Worm (Caenorhabditis elegans) whole organism, young adult: ENCODE data around the gene srd-21.

ENCODE experiments used
- B0336.3 ChIP-seq: fragments of 200-800 bp; sonication (Bioruptor generic); IDR thresholded peaks from 2 replicates; pipeline ENCODE4 v1.3.6; 2022; ENCODE audit warnings: missing genetic modification characterization, missing compliant biosample characterization
- Y53G8AR.9 ChIP-seq: fragments of 200-800 bp; sonication (Bioruptor generic); conservative IDR thresholded peaks from 2 replicates; pipeline ENCODE4 v1.3.6; 2022; ENCODE audit warnings: missing genetic modification reagents, missing genetic modification characterization, missing compliant biosample characterization
- bed-2 ChIP-seq: fragments of 200-800 bp; sonication (Bioruptor generic); IDR thresholded peaks from 2 replicates; pipeline ENCODE4 v1.3.6; 2022; ENCODE audit warnings: missing genetic modification reagents, missing genetic modification characterization, missing compliant biosample characterization
- lsl-1 ChIP-seq: fragments of 200-800 bp; sonication (Bioruptor generic); optimal IDR thresholded peaks from 2 replicates; lab custom pipeline; 2018; ENCODE audit warnings: mild to moderate bottlenecking, missing genetic modification characterization, moderate library complexity, missing compliant biosample characterization
- rcor-1 ChIP-seq: fragments of 200-800 bp; sonication (Bioruptor generic); IDR thresholded peaks from 2 replicates; pipeline ENCODE4 v1.3.6; 2022; ENCODE audit warnings: missing genetic modification reagents, missing genetic modification characterization, missing compliant biosample characterization
- snpc-3.4 ChIP-seq: sonication (generic microtip); optimal IDR thresholded peaks from 2 replicates; lab custom pipeline; 2017; ENCODE audit warnings: missing genetic modification characterization, mild to moderate bottlenecking, missing compliant biosample characterization, antibody characterized with exemption, moderate library complexity, missing genotype, missing genetic modification reagents
- snpc-4 ChIP-seq, 5 experiments: fragments of 150-350 bp in 1 of 5; sonication (generic microtip) in 4 of 5; optimal IDR thresholded peaks; 2 replicates each; lab custom pipeline; 2014 to 2018; ENCODE audit warnings: missing genetic modification characterization in 5 of 5, missing biosample characterization in 3 of 5, antibody characterized with exemption in 2 of 5, mild to moderate bottlenecking in 2 of 5, missing compliant biosample characterization in 2 of 5, missing genotype in 2 of 5, moderate library complexity in 2 of 5, missing genetic modification reagents in 1 of 5
- unc-62 ChIP-seq: fragments of 150-350 bp; optimal IDR thresholded peaks from 2 replicates; lab custom pipeline; 2014; ENCODE audit warnings: missing biosample characterization, missing genetic modification reagents, missing genetic modification characterization
- ztf-26 ChIP-seq: sonication (generic microtip); optimal IDR thresholded peaks from 2 replicates; lab custom pipeline; 2017; ENCODE audit warnings: missing genetic modification characterization, missing compliant biosample characterization

DNA sequence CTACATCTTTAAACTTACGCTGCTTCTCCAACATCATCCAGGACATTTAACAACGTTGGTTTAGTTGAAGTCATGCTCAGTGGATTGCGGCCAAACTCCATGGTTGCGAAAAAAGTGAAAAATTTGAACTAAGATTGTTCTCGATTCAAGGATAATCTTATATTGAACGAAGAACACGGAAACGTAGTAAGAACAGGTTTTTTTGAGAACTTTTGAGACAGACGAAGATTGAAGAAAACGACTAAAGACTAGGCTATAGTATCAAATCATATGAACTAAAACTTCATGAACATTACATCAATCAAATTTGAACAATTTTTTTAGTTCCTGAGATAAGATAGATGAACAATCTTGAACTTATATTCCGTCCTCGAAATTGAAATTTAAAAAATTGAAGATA is 17.4 kb downstream of the srd-21 start, which contains the start of gene W06G6.10:
- TF ChIP-seq rcor-1 (GFP tag; lab: Robert Waterston, UW), result no peak
- TF ChIP-seq snpc-4 (GFP tag; optimal IDR thresholded peaks at IDR 0.05; lab: Kevin White, UChicago), result no peak
- no peak for TF ChIP-seq snpc-4 (tag; optimal IDR thresholded peaks at IDR 0.05; lab: Kevin White, UChicago)
- TF ChIP-seq lsl-1 (GFP tag; lab: Kevin White, UChicago), result no peak
- no peak for TF ChIP-seq Y53G8AR.9 (GFP tag; lab: Robert Waterston, UW)
- TF ChIP-seq snpc-3.4 (tag; lab: Kevin White, UChicago), result no peak
- TF ChIP-seq bed-2 (GFP tag; lab: Robert Waterston, UW), result no peak
- TF ChIP-seq ztf-26 (tag; lab: Kevin White, UChicago), result no peak
- TF ChIP-seq unc-62 (GFP tag; lab: Kevin White, UChicago), result no peak
- no peak for TF ChIP-seq B0336.3
